Worm (Caenorhabditis elegans) whole organism, L4/young adult: ENCODE data around the gene btb-8.

Experiments
- W03F9.2 ChIP-seq: fragments of 150-350 bp; optimal IDR thresholded peaks from 2 replicates; lab custom pipeline; 2014; ENCODE audit warnings: missing biosample characterization, missing genetic modification characterization
- dao-5 ChIP-seq: sonication (generic microtip); optimal IDR thresholded peaks from 2 replicates; lab custom pipeline; 2016; ENCODE audit warnings: missing genotype, missing genetic modification characterization, moderate library complexity, missing compliant biosample characterization
- him-1 ChIP-seq: sonication (generic microtip); optimal IDR thresholded peaks from 2 replicates; lab custom pipeline; 2016; ENCODE audit warnings: missing genotype, missing genetic modification reagents, missing genetic modification characterization, missing compliant biosample characterization

DNA sequence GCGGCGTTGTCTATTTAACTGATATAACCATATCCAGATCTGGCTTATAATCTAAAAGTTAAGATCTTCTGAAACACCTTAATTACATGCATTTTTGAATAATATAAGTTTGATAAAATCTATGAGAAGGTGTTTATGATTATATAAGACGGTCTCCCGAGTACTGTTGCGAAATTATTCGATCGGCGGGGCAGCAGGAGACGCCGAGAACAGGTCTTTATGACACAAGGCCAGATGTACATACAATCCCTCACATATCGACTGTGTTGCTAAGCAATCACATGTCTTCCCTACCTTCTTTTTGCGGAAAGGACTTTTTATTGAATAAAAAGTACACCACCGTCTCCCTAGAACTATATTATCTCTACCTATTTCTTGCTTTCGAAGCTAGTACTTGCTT is 34.0 kb downstream of the btb-8 start, which contains the start of gene fbxb-53:
- TF ChIP-seq dao-5 (tag; lab: Kevin White, UChicago) (no peak), W03F9.2 (tag; lab: Kevin White, UChicago) (no peak), him-1 (tag; lab: Kevin White, UChicago) (no peak)
